2 fruit fly cellular contexts compared by ENCODE assay signal in the genomic region with DNA sequence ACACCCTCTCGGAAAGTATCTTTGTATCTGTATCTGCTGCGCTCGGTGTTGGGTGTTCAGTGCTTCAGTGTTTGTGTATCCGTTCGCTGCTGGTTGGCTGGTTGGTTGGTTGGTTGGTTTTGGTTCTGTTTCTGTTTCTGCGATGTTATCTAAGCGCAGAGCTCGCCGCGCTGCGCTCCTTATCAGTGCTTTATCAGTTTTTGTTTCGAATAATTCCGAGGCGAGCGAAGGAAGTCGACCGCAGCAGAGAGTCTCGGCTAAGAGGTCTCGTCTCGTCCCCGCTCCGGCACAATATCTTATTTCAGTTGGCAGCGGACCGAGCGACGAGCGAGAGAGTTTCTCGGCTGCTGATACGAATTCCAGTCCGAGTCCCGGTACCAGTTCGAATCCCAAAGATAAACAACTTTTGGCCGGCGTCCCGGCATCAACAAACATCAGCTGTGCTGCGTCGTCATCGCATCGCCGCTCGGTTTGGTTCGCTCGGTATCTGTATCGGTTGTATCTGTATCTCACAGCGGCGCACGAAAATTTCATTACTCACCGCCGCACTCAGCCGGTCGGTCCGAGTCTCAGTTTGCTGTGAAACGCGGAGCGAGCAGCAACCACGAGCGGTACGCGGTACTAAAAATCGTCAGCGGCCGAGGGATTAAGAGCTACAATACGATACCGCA.
TF ChIP-seq lines count a peak whose summit lies in the region.

No protein-coding gene starts in this region.

TF ChIP-seq in whole organism, embryonic, 481 proteins besides CTCF, POLR2A, EP300 and RAD21 (continued from another document and continues in another):
- TF ChIP-seq CG16863 (GFP tag; optimal IDR thresholded peaks at IDR 0.05; lab: Kevin White, UChicago) = no peak
- TF ChIP-seq Bteb2 (GFP tag; optimal IDR thresholded peaks at IDR 0.05; lab: Kevin White, UChicago) = no peak
- TF ChIP-seq CG17802 (tag; optimal IDR thresholded peaks at IDR 0.05; lab: Kevin White, UChicago) = no peak
- TF ChIP-seq esg (GFP tag; conservative IDR thresholded peaks at IDR 0.05; lab: Robert Waterston, UW) = no peak
- TF ChIP-seq cas (GFP tag; IDR thresholded peaks at IDR 0.05; lab: Robert Waterston, UW) = no peak
- TF ChIP-seq Mad (GFP tag; optimal IDR thresholded peaks at IDR 0.05; lab: Kevin White, UChicago) = no peak
- TF ChIP-seq CG10209 (GFP tag; optimal IDR thresholded peaks at IDR 0.05; lab: Kevin White, UChicago) = no peak
- no peak for TF ChIP-seq pnt (GFP tag; optimal IDR thresholded peaks at IDR 0.05; lab: Kevin White, UChicago)
- no peak for TF ChIP-seq pzg (GFP tag; optimal IDR thresholded peaks at IDR 0.05; lab: Kevin White, UChicago)
- TF ChIP-seq CG13123 (GFP tag; optimal IDR thresholded peaks at IDR 0.05; lab: Kevin White, UChicago) = no peak
- peak; percentile 61 for TF ChIP-seq shn (GFP tag; optimal IDR thresholded peaks at IDR 0.05; lab: Kevin White, UChicago)
- TF ChIP-seq CG18764 (GFP tag; optimal IDR thresholded peaks at IDR 0.05; lab: Kevin White, UChicago) = no peak
- TF ChIP-seq unc-4 (GFP tag; IDR thresholded peaks at IDR 0.05; lab: Robert Waterston, UW; ENCODE audit: partially characterized antibody) = peak; percentile 52
- no peak for TF ChIP-seq CG10654 (GFP tag; optimal IDR thresholded peaks at IDR 0.05; lab: Kevin White, UChicago)
- peak; percentile 64 for TF ChIP-seq Bgb (GFP tag; IDR thresholded peaks at IDR 0.05; lab: Robert Waterston, UW; ENCODE audit: partially characterized antibody)
- no peak for TF ChIP-seq org-1 (GFP tag; optimal IDR thresholded peaks at IDR 0.05; lab: Kevin White, UChicago)
- TF ChIP-seq Kr (GFP tag; optimal IDR thresholded peaks at IDR 0.05; lab: Kevin White, UChicago) = no peak
- TF ChIP-seq CG30431 (GFP tag; optimal IDR thresholded peaks at IDR 0.05; lab: Kevin White, UChicago) = no peak
- TF ChIP-seq CG10979 (tag; optimal IDR thresholded peaks at IDR 0.05; lab: Kevin White, UChicago) = peak; percentile 18
- no peak for TF ChIP-seq CG11560 (tag; IDR thresholded peaks at IDR 0.05; lab: Robert Waterston, UW)
- no peak for TF ChIP-seq nmo (GFP tag; optimal IDR thresholded peaks at IDR 0.05; lab: Kevin White, UChicago)
- 0 out of 2 replicates have a peak, but pooled peaks have one; percentile 8 for TF ChIP-seq CG31224 (GFP tag; IDR thresholded peaks at IDR 0.05; lab: Robert Waterston, UW)
- peak; percentile 5 for TF ChIP-seq grau (tag; optimal IDR thresholded peaks at IDR 0.05; lab: Kevin White, UChicago)
- TF ChIP-seq Usf (GFP tag; optimal IDR thresholded peaks at IDR 0.05; lab: Kevin White, UChicago) = no peak
- no peak for TF ChIP-seq gsb (GFP tag; IDR thresholded peaks at IDR 0.05; lab: Robert Waterston, UW)
- TF ChIP-seq Meics (GFP tag; optimal IDR thresholded peaks at IDR 0.05; lab: Kevin White, UChicago) = peak; percentile 38
- peak; percentile 72 for TF ChIP-seq mirr (GFP tag; optimal IDR thresholded peaks at IDR 0.05; lab: Kevin White, UChicago)
- TF ChIP-seq CG11723 (GFP tag; optimal IDR thresholded peaks at IDR 0.05; lab: Kevin White, UChicago) = no peak
- peak; percentile 15 for TF ChIP-seq chn (GFP tag; optimal IDR thresholded peaks at IDR 0.05; lab: Kevin White, UChicago)
- no peak for TF ChIP-seq Spps (tag; optimal IDR thresholded peaks at IDR 0.05; lab: Kevin White, UChicago)
- peak; percentile 23 for TF ChIP-seq schlank (tag; optimal IDR thresholded peaks at IDR 0.05; lab: Kevin White, UChicago)
- no peak; the same call in 3 of the 4 replicates for TF ChIP-seq Gug (GFP tag; IDR thresholded peaks at IDR 0.05; lab: Robert Waterston, UW)
- no peak for TF ChIP-seq NC2β (GFP tag; optimal IDR thresholded peaks at IDR 0.05; lab: Kevin White, UChicago)
- peak; percentile 1 for TF ChIP-seq CG9817 (tag; optimal IDR thresholded peaks at IDR 0.05; lab: Kevin White, UChicago)
- peak; percentile 98 for TF ChIP-seq Jarid2 (GFP tag; optimal IDR thresholded peaks at IDR 0.05; lab: Kevin White, UChicago)
- TF ChIP-seq wdn (GFP tag; IDR thresholded peaks at IDR 0.05; lab: Robert Waterston, UW) = no peak
- 0 out of 2 replicates have a peak, but pooled peaks have one; percentile 23 for TF ChIP-seq peb (GFP tag; IDR thresholded peaks at IDR 0.05; lab: Robert Waterston, UW)
- TF ChIP-seq CG12942 (GFP tag; optimal IDR thresholded peaks at IDR 0.05; lab: Kevin White, UChicago) = no peak
- peak; percentile 73 for TF ChIP-seq nau (GFP tag; optimal IDR thresholded peaks at IDR 0.05; lab: Kevin White, UChicago)
- no peak for TF ChIP-seq Rx (GFP tag; IDR thresholded peaks at IDR 0.05; lab: Robert Waterston, UW)
- peak; percentile 23 for TF ChIP-seq ac (GFP tag; optimal IDR thresholded peaks at IDR 0.05; lab: Kevin White, UChicago)
- TF ChIP-seq vvl (GFP tag; IDR thresholded peaks at IDR 0.05; lab: Robert Waterston, UW) = peak; percentile 59
- no peak for TF ChIP-seq luna (GFP tag; optimal IDR thresholded peaks at IDR 0.05; lab: Kevin White, UChicago)
- no peak for TF ChIP-seq dysf (GFP tag; IDR thresholded peaks at IDR 0.05; lab: Robert Waterston, UW)
- TF ChIP-seq run (tag; optimal IDR thresholded peaks at IDR 0.05; lab: Kevin White, UChicago) = no peak
- TF ChIP-seq HLH54F (GFP tag; optimal IDR thresholded peaks at IDR 0.05; lab: Kevin White, UChicago) = no peak
- TF ChIP-seq Ravus (GFP tag; IDR thresholded peaks at IDR 0.05; lab: Robert Waterston, UW) = no peak
- TF ChIP-seq trem (tag; optimal IDR thresholded peaks at IDR 0.05; lab: Kevin White, UChicago) = peak; percentile 45
- peak; percentile 30 for TF ChIP-seq scrt (GFP tag; optimal IDR thresholded peaks at IDR 0.05; lab: Kevin White, UChicago)
- TF ChIP-seq CG15011 (GFP tag; optimal IDR thresholded peaks at IDR 0.05; lab: Kevin White, UChicago) = no peak
- no peak; the same call in 2 of the 3 replicates for TF ChIP-seq B-H1 (GFP tag; IDR thresholded peaks at IDR 0.05; lab: Robert Waterston, UW)
- peak; percentile 68 for TF ChIP-seq Fer1 (GFP tag; optimal IDR thresholded peaks at IDR 0.05; lab: Kevin White, UChicago)
- TF ChIP-seq CG32772 (GFP tag; IDR thresholded peaks at IDR 0.05; lab: Robert Waterston, UW) = no peak
- no peak for TF ChIP-seq CG12104 (GFP tag; optimal IDR thresholded peaks at IDR 0.05; lab: Kevin White, UChicago)
- TF ChIP-seq en (GFP tag; optimal IDR thresholded peaks at IDR 0.05; lab: Kevin White, UChicago) = no peak
- TF ChIP-seq Lhr (GFP tag; optimal IDR thresholded peaks at IDR 0.05; lab: Kevin White, UChicago) = no peak
- peak; percentile 21 for TF ChIP-seq CG1233 (GFP tag; optimal IDR thresholded peaks at IDR 0.05; lab: Kevin White, UChicago)
- TF ChIP-seq Sry-β (GFP tag; optimal IDR thresholded peaks at IDR 0.05; lab: Kevin White, UChicago) = no peak
- no peak for TF ChIP-seq CkIIα-i1 (GFP tag; IDR thresholded peaks at IDR 0.05; lab: Robert Waterston, UW)
- no peak for TF ChIP-seq CG15073 (GFP tag; optimal IDR thresholded peaks at IDR 0.05; lab: Kevin White, UChicago)
- no peak for TF ChIP-seq Bdp1 (GFP tag; optimal IDR thresholded peaks at IDR 0.05; lab: Kevin White, UChicago)
- no peak for TF ChIP-seq CG7786 (GFP tag; optimal IDR thresholded peaks at IDR 0.05; lab: Kevin White, UChicago)
- no peak for TF ChIP-seq ara (GFP tag; IDR thresholded peaks at IDR 0.05; lab: Robert Waterston, UW)
- no peak for TF ChIP-seq CG10462 (GFP tag; optimal IDR thresholded peaks at IDR 0.05; lab: Kevin White, UChicago)

TF ChIP-seq in whole organism, prepupa, 60 proteins besides CTCF, POLR2A, EP300 and RAD21 (continued from another document):
- peak; percentile 5 for TF ChIP-seq Lpt (GFP tag; optimal IDR thresholded peaks at IDR 0.05; lab: Kevin White, UChicago)
